Worm (Caenorhabditis elegans): ENCODE data around the gene K08A2.2.

DNA sequence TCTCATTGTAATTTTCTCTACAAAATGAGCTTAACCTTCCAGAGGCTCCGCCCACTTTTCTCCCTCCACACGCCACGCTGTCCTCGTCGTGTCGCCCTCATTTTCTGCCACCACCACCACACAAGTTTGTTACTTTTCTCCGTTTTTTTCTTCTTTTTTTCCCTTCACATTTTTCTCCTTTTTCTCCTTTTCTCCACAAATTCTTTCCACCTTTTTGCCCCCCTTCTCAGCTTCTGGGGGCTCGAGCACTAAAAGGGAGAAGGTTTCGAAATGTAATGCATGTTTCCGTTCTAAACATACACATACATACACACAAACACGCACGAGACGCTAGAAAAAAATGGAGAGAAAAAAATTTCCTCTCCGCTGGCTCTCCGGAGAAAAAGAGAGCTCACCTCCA lies 14.8 kb upstream of the K08A2.2 start, which contains the start of gene nhr-88:
- TF ChIP-seq lsy-2 (tag; optimal IDR thresholded peaks at IDR 0.05) (no peak), blmp-1 (tag; optimal IDR thresholded peaks at IDR 0.05) (no peak), lin-13 (tag; optimal IDR thresholded peaks at IDR 0.05) (no peak), unc-62 (GFP tag; optimal IDR thresholded peaks at IDR 0.05) (no peak), nhr-237 (tag; optimal IDR thresholded peaks at IDR 0.05) (no peak), ceh-39 (tag; optimal IDR thresholded peaks at IDR 0.05) (no peak), mab-5 (tag; optimal IDR thresholded peaks at IDR 0.05) (no peak), nhr-28 (tag; optimal IDR thresholded peaks at IDR 0.05) (no peak), ztf-11 (tag; optimal IDR thresholded peaks at IDR 0.05) (no peak), elt-3 (tag; optimal IDR thresholded peaks at IDR 0.05) (no peak), bed-3 (GFP tag; optimal IDR thresholded peaks at IDR 0.05) (no peak)

Data from whole organism, mixed stage, embryonic.